Fruit fly (Drosophila melanogaster) whole organism, embryonic: Measurements from ENCODE around the gene CG6126.

ENCODE experiments used
- Adf1 ChIP-seq: fragments of 200-800 bp; sonication (Bioruptor generic); IDR thresholded peaks from 2 replicates; pipeline ENCODE4 v1.3.6; 2022; ENCODE audit warnings: missing biosample characterization, missing genetic modification characterization
- B-H1 ChIP-seq: fragments of 200-800 bp; sonication (Bioruptor generic); IDR thresholded peaks from 3 replicates; pipeline ENCODE4 v1.3.6; 2022; ENCODE audit warnings: missing biosample characterization, missing genetic modification characterization
- B-H2 ChIP-seq: fragments of 200-800 bp; sonication (Bioruptor generic); optimal IDR thresholded peaks from 2 replicates; lab custom pipeline; 2018; ENCODE audit warnings: missing biosample characterization, mild to moderate bottlenecking, missing genetic modification characterization
- C15 ChIP-seq: fragments of 200-800 bp; sonication (Bioruptor generic); IDR thresholded peaks from 3 replicates; pipeline ENCODE4 v1.3.6; 2022; ENCODE audit warnings: missing biosample characterization, missing genetic modification characterization
- CG10654 ChIP-seq: fragments of 200-800 bp; sonication (Bioruptor generic); optimal IDR thresholded peaks from 2 replicates; lab custom pipeline; 2016; ENCODE audit warnings: missing biosample characterization, missing genetic modification characterization
- CG11456 ChIP-seq: fragments of 200-800 bp; sonication (Bioruptor generic); IDR thresholded peaks from 3 replicates; pipeline ENCODE4 v1.3.6; 2022; ENCODE audit warnings: missing biosample characterization, missing genetic modification characterization
- CG12659 ChIP-seq: fragments of 200-800 bp; sonication (Bioruptor generic); optimal IDR thresholded peaks from 3 replicates; lab custom pipeline; 2017; ENCODE audit warnings: mild to moderate bottlenecking, missing biosample characterization, missing genetic modification reagents, missing genetic modification characterization
- CG13123 ChIP-seq: fragments of 200-800 bp; sonication (Bioruptor generic); optimal IDR thresholded peaks from 2 replicates; lab custom pipeline; 2016; ENCODE audit warnings: missing biosample characterization, missing genetic modification characterization
- CG13296 ChIP-seq: fragments of 200-800 bp; sonication (Bioruptor generic); optimal IDR thresholded peaks from 3 replicates; lab custom pipeline; 2018; ENCODE audit warnings: missing biosample characterization, mild to moderate bottlenecking, missing genetic modification characterization
- CG13894 ChIP-seq: fragments of 200-800 bp; sonication (Bioruptor generic); optimal IDR thresholded peaks from 3 replicates; lab custom pipeline; 2018; ENCODE audit warnings: missing biosample characterization, mild to moderate bottlenecking, missing genetic modification characterization, moderate library complexity
- CG1647 ChIP-seq: fragments of 200-800 bp; sonication (Bioruptor generic); optimal IDR thresholded peaks from 3 replicates; lab custom pipeline; 2016; ENCODE audit warnings: missing biosample characterization, missing genetic modification characterization
- CG17912 ChIP-seq: fragments of 200-800 bp; sonication (Bioruptor generic); optimal IDR thresholded peaks from 2 replicates; lab custom pipeline; 2018; ENCODE audit warnings: missing biosample characterization, mild to moderate bottlenecking, missing genetic modification characterization
- CG1832 ChIP-seq: fragments of 200-800 bp; sonication (Bioruptor generic); optimal IDR thresholded peaks from 2 replicates; lab custom pipeline; 2017; ENCODE audit warnings: missing biosample characterization, mild to moderate bottlenecking, missing genetic modification characterization, inconsistent platforms
- CG2129 ChIP-seq: fragments of 200-800 bp; sonication (Bioruptor generic); IDR thresholded peaks from 2 replicates; pipeline ENCODE4 v1.3.6; 2022; ENCODE audit warnings: missing biosample characterization, missing genetic modification characterization; ENCODE audit not compliant: partially characterized antibody
- CG2202 ChIP-seq: fragments of 200-800 bp; sonication (Bioruptor generic); optimal IDR thresholded peaks from 2 replicates; lab custom pipeline; 2018; ENCODE audit warnings: missing biosample characterization, mild to moderate bottlenecking, missing genetic modification characterization
- CG2875 ChIP-seq: fragments of 200-800 bp; sonication (Bioruptor generic); optimal IDR thresholded peaks from 2 replicates; lab custom pipeline; 2017; ENCODE audit warnings: missing biosample characterization, mild to moderate bottlenecking, missing genetic modification characterization, missing genetic modification reagents
- CG34224 ChIP-seq: fragments of 200-800 bp; sonication (Bioruptor generic); IDR thresholded peaks from 3 replicates; pipeline ENCODE4 v1.3.6; 2022; ENCODE audit warnings: missing biosample characterization, missing genetic modification characterization; ENCODE audit not compliant: partially characterized antibody
- CG34422 ChIP-seq: fragments of 200-800 bp; sonication (Bioruptor generic); IDR thresholded peaks from 3 replicates; pipeline ENCODE4 v1.3.6; 2022; ENCODE audit warnings: missing biosample characterization, missing genetic modification characterization
- CG4282 ChIP-seq: fragments of 200-800 bp; sonication (Bioruptor generic); optimal IDR thresholded peaks from 2 replicates; lab custom pipeline; 2016; ENCODE audit warnings: missing biosample characterization, missing genetic modification characterization
- CG4707 ChIP-seq: fragments of 200-800 bp; sonication (Bioruptor generic); optimal IDR thresholded peaks from 2 replicates; lab custom pipeline; 2018; ENCODE audit warnings: missing biosample characterization, mild to moderate bottlenecking, missing genetic modification characterization, moderate library complexity
- CG6175 ChIP-seq: fragments of 200-800 bp; sonication (Bioruptor generic); IDR thresholded peaks from 3 replicates; pipeline ENCODE4 v1.3.6; 2022; ENCODE audit warnings: missing biosample characterization, missing genetic modification characterization
- CG9215 ChIP-seq: fragments of 200-800 bp; sonication (Bioruptor generic); IDR thresholded peaks from 2 replicates; pipeline ENCODE4 v1.3.6; 2022; ENCODE audit warnings: missing biosample characterization, missing genetic modification characterization
- CG9817 ChIP-seq: fragments of 200-800 bp; sonication (Bioruptor generic); optimal IDR thresholded peaks from 2 replicates; lab custom pipeline; 2018; ENCODE audit warnings: missing biosample characterization, mild to moderate bottlenecking, missing genetic modification characterization, moderate library complexity
- CG9876 ChIP-seq: fragments of 200-800 bp; sonication (Bioruptor generic); optimal IDR thresholded peaks from 2 replicates; lab custom pipeline; 2016; ENCODE audit warnings: missing biosample characterization, missing genetic modification characterization
- CkIIα-i1 ChIP-seq: fragments of 200-800 bp; sonication (Bioruptor generic); IDR thresholded peaks from 2 replicates; pipeline ENCODE4 v1.3.6; 2022; ENCODE audit warnings: missing biosample characterization, missing genetic modification characterization
- Dp ChIP-seq: fragments of 200-800 bp; sonication (Bioruptor generic); optimal IDR thresholded peaks from 2 replicates; lab custom pipeline; 2018; ENCODE audit warnings: missing biosample characterization, mild to moderate bottlenecking, missing genetic modification characterization, moderate library complexity
- Fer1 ChIP-seq: fragments of 200-800 bp; sonication (Bioruptor generic); optimal IDR thresholded peaks from 2 replicates; lab custom pipeline; 2017; ENCODE audit warnings: missing biosample characterization, mild to moderate bottlenecking, missing genetic modification characterization
- Fer2 ChIP-seq: fragments of 200-800 bp; sonication (Bioruptor generic); optimal IDR thresholded peaks from 2 replicates; lab custom pipeline; 2018; ENCODE audit warnings: missing biosample characterization, mild to moderate bottlenecking, missing genetic modification characterization, moderate library complexity
- H15 ChIP-seq: fragments of 200-800 bp; sonication (Bioruptor generic); IDR thresholded peaks from 3 replicates; pipeline ENCODE4 v1.3.6; 2022; ENCODE audit warnings: missing biosample characterization, missing genetic modification characterization
- HLH54F ChIP-seq: fragments of 200-800 bp; sonication (Bioruptor generic); optimal IDR thresholded peaks from 3 replicates; lab custom pipeline; 2016; ENCODE audit warnings: missing biosample characterization, missing genetic modification characterization
- Hr78 ChIP-seq, 2 experiments: fragments of 200-800 bp in 1 of 2; fragments of >200 bp in 1 of 2; sonication (Bioruptor generic) in 1 of 2; optimal IDR thresholded peaks; 2 replicates each; lab custom pipeline; 2017 to 2019; ENCODE audit warnings: missing biosample characterization in 2 of 2, missing genetic modification characterization in 2 of 2, mild to moderate bottlenecking in 1 of 2, moderate library complexity in 1 of 2
- Med ChIP-seq: fragments of 200-800 bp; sonication (Bioruptor generic); peaks from one replicate; lab custom pipeline; 2016; ENCODE audit warnings: missing biosample characterization, missing genetic modification characterization, mild to moderate bottlenecking, inconsistent platforms, moderate library complexity
- Meics ChIP-seq: fragments of 200-800 bp; sonication (Bioruptor generic); optimal IDR thresholded peaks from 2 replicates; lab custom pipeline; 2017; ENCODE audit warnings: missing biosample characterization, mild to moderate bottlenecking, missing genetic modification characterization
- Sox100B ChIP-seq: fragments of 200-800 bp; sonication (Bioruptor generic); optimal IDR thresholded peaks from 3 replicates; lab custom pipeline; 2018; ENCODE audit warnings: missing biosample characterization, mild to moderate bottlenecking, missing genetic modification characterization
- YL-1 ChIP-seq: fragments of 200-800 bp; sonication (Bioruptor generic); optimal IDR thresholded peaks from 3 replicates; lab custom pipeline; 2017; ENCODE audit warnings: missing biosample characterization, mild to moderate bottlenecking, missing genetic modification characterization
- abd-A ChIP-seq: fragments of 200-800 bp; sonication (Bioruptor generic); optimal IDR thresholded peaks from 3 replicates; lab custom pipeline; 2019; ENCODE audit warnings: missing biosample characterization, mild to moderate bottlenecking, missing genetic modification characterization, moderate library complexity
- bcd ChIP-seq: fragments of 200-800 bp; sonication (Bioruptor generic); optimal IDR thresholded peaks from 2 replicates; lab custom pipeline; 2017; ENCODE audit warnings: missing biosample characterization, mild to moderate bottlenecking, missing genetic modification characterization
- btn ChIP-seq: fragments of 200-800 bp; sonication (Bioruptor generic); optimal IDR thresholded peaks from 2 replicates; lab custom pipeline; 2016; ENCODE audit warnings: missing biosample characterization, missing genetic modification characterization
- ham ChIP-seq: fragments of 200-800 bp; sonication (Bioruptor generic); IDR thresholded peaks from 2 replicates; pipeline ENCODE4 v1.3.6; 2022; ENCODE audit warnings: missing biosample characterization, missing genetic modification characterization
- her ChIP-seq: fragments of 200-800 bp; sonication (Bioruptor generic); optimal IDR thresholded peaks from 2 replicates; lab custom pipeline; 2016; ENCODE audit warnings: missing biosample characterization, missing genetic modification characterization
- lmd ChIP-seq: fragments of 200-800 bp; sonication (Bioruptor generic); IDR thresholded peaks from 2 replicates; pipeline ENCODE4 v1.3.6; 2022; ENCODE audit warnings: missing biosample characterization, missing genetic modification characterization
- maf-S ChIP-seq: fragments of 200-800 bp; sonication (Bioruptor generic); optimal IDR thresholded peaks from 2 replicates; lab custom pipeline; 2016; ENCODE audit warnings: missing biosample characterization, missing genetic modification characterization
- oc ChIP-seq: fragments of 200-800 bp; sonication (Bioruptor generic); optimal IDR thresholded peaks from 2 replicates; lab custom pipeline; 2018; ENCODE audit warnings: missing biosample characterization, mild to moderate bottlenecking, missing genetic modification characterization, moderate library complexity
- otp ChIP-seq: fragments of 200-800 bp; sonication (Bioruptor generic); IDR thresholded peaks from 3 replicates; pipeline ENCODE4, ENCODE4 v1.3.6; 2022; ENCODE audit warnings: missing biosample characterization, missing genetic modification characterization
- pho ChIP-seq: fragments of 200-800 bp; sonication (Bioruptor generic); optimal IDR thresholded peaks from 2 replicates; lab custom pipeline; 2016; ENCODE audit warnings: missing biosample characterization, missing genetic modification characterization
- repo ChIP-seq: fragments of 200-800 bp; sonication (Bioruptor generic); optimal IDR thresholded peaks from 2 replicates; lab custom pipeline; 2016; ENCODE audit warnings: missing biosample characterization, missing genetic modification characterization
- run ChIP-seq: fragments of 200-800 bp; sonication (Bioruptor generic); optimal IDR thresholded peaks from 3 replicates; lab custom pipeline; 2018; ENCODE audit warnings: missing biosample characterization, mild to moderate bottlenecking, missing genetic modification characterization
- scrt ChIP-seq: fragments of 200-800 bp; sonication (Bioruptor generic); optimal IDR thresholded peaks from 2 replicates; lab custom pipeline; 2018; ENCODE audit warnings: missing biosample characterization, mild to moderate bottlenecking, missing genetic modification characterization, moderate library complexity
- sd ChIP-seq: fragments of 200-800 bp; sonication (Bioruptor generic); optimal IDR thresholded peaks from 3 replicates; lab custom pipeline; 2018; ENCODE audit warnings: missing biosample characterization, mild to moderate bottlenecking, missing genetic modification characterization, moderate library complexity
- so ChIP-seq: fragments of 200-800 bp; sonication (Bioruptor generic); IDR thresholded peaks from 3 replicates; pipeline ENCODE4 v1.3.6; 2022; ENCODE audit warnings: missing biosample characterization, missing genetic modification characterization
- ssp ChIP-seq: fragments of 200-800 bp; sonication (Bioruptor generic); IDR thresholded peaks from 2 replicates; pipeline ENCODE4 v1.3.6; 2022; ENCODE audit warnings: missing biosample characterization, missing genetic modification characterization

CG6126 gene

DNA sequence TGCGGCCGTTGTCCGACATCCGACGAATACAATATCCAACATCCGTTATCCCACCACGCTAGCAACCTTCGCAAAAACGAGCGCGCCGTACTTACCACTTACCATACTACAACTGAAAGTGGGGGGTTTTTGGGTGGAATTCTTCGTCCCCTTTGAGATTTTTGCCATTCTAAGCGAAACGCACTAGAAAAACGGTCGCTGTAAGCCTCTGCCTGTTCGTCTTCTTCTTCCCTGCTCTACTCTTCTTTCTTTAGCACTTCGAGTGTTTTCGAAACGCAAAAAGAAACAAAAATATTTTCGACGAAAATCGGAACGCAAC lies 46.6 kb upstream of the CG6126 start (continued):
- TF ChIP-seq HLH54F (GFP tag; lab: Kevin White, UChicago) (peak; percentile 10), Meics (GFP tag; lab: Kevin White, UChicago) (peak; percentile 7), CG9215 (GFP tag; lab: Robert Waterston, UW) (no peak), Fer1 (GFP tag; lab: Kevin White, UChicago) (no peak), repo (no peak), CG1647 (no peak), CkIIα-i1 (no peak), pho (peak; percentile 20), Fer2 (tag; lab: Kevin White, UChicago) (no peak), CG13296 (GFP tag; lab: Kevin White, UChicago) (no peak), sd (tag; lab: Kevin White, UChicago) (peak; percentile 69), CG12659 (GFP tag; lab: Kevin White, UChicago) (no peak), Sox100B (GFP tag; lab: Kevin White, UChicago) (peak; percentile 1), her (GFP tag; lab: Kevin White, UChicago) (no peak), bcd (GFP tag; lab: Kevin White, UChicago) (peak; percentile 14), CG17912 (GFP tag; lab: Kevin White, UChicago) (no peak), CG2129 (GFP tag; lab: Robert Waterston, UW) (no peak), YL-1 (GFP tag; lab: Kevin White, UChicago) (no peak), CG34224 (GFP tag; lab: Robert Waterston, UW) (no peak), CG9817 (peak; percentile 6)
- TF ChIP-seq, all 482 proteins: peak for 22

DNA sequence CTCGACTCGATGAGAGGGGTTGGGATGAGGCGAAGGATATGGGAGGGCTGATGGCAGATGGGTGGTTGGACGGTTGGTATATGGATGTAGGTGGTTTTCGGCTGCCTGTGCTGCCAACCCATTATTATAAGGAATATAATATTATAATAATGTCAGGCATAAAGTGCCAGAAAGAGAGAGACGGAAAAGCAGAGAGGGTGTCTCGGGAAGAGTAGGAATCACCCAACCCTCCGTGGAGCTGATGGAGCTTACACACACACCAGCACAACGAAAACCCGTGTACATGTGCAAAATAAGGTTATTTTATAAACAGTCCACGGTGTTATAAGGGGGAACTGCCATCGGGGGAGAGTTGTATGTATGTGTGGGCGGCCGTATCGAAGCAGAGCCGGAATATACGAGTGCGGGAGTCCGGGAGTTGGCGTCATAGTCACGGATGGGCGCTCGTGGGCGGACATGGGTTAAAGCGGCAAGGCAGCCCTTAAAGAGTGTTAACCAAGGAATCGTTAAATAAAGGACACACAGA lies 45.7 kb upstream of the CG6126 start:
- TF ChIP-seq scrt (GFP tag; lab: Kevin White, UChicago) (no peak), CG2875 (GFP tag; lab: Kevin White, UChicago) (no peak), CG9876 (GFP tag; lab: Kevin White, UChicago) (no peak), oc (no peak), lmd (GFP tag; lab: Robert Waterston, UW) (no peak), H15 (GFP tag; lab: Robert Waterston, UW) (no peak), CG10654 (GFP tag; lab: Kevin White, UChicago) (no peak), CG13123 (GFP tag; lab: Kevin White, UChicago) (no peak), CG1832 (GFP tag; lab: Kevin White, UChicago) (peak; percentile 20), B-H2 (GFP tag; lab: Kevin White, UChicago) (no peak), B-H1 (GFP tag; lab: Robert Waterston, UW) (no peak), otp (0 out of 3 replicates have a peak, but pooled peaks have one; percentile 5), ssp (GFP tag; lab: Robert Waterston, UW) (no peak), C15 (GFP tag; lab: Robert Waterston, UW) (no peak), CG4707 (no peak), ham (no peak), btn (GFP tag; lab: Kevin White, UChicago) (no peak), CG34422 (no peak), CG11456 (no peak), Dp (GFP tag; lab: Kevin White, UChicago) (no peak), CG2202 (tag; lab: Kevin White, UChicago) (no peak), CG4282 (GFP tag; lab: Kevin White, UChicago) (no peak), CG6175 (GFP tag; lab: Robert Waterston, UW) (no peak), Adf1 (GFP tag; lab: Robert Waterston, UW) (peak; percentile 42; the same call in 1 of the 2 replicates), maf-S (GFP tag; lab: Kevin White, UChicago) (no peak), CG13894 (tag; lab: Kevin White, UChicago) (peak; percentile 88), Med (GFP tag; lab: Kevin White, UChicago) (peak; percentile 85), so (GFP tag; lab: Robert Waterston, UW) (no peak), pho (no peak), Hr78 (GFP tag; optimal IDR thresholded peaks at IDR 0.05; lab: Kevin White, UChicago) (no peak), run (tag; lab: Kevin White, UChicago) (no peak), abd-A (peak; percentile 99)
